Worm (Caenorhabditis elegans) whole organism, L4 larva: ENCODE data around the gene idi-1.

ENCODE experiments used
- F26F4.8 ChIP-seq: fragments of 200-800 bp; sonication (Bioruptor generic); conservative IDR thresholded peaks from 2 replicates; pipeline ENCODE4 v1.3.6; 2022; ENCODE audit warnings: missing genetic modification characterization, missing compliant biosample characterization
- F44E2.7 ChIP-seq: fragments of 200-800 bp; sonication (Bioruptor generic); IDR thresholded peaks from 2 replicates; pipeline ENCODE4 v2.1.2; 2022; ENCODE audit warnings: missing genetic modification characterization, missing compliant biosample characterization
- aly-2 ChIP-seq: sonication (generic microtip); optimal IDR thresholded peaks from 2 replicates; lab custom pipeline; 2018; ENCODE audit warnings: missing biosample characterization, missing genetic modification characterization
- ces-1 ChIP-seq: fragments of 150-350 bp; sonication (generic microtip); optimal IDR thresholded peaks from 4 replicates; lab custom pipeline; 2014; ENCODE audit warnings: missing biosample characterization, missing genetic modification reagents, missing genetic modification characterization
- ctbp-1 ChIP-seq: fragments of 200-800 bp; sonication (Bioruptor generic); IDR thresholded peaks from 2 replicates; pipeline ENCODE4 v1.3.6; 2022; ENCODE audit warnings: missing genetic modification reagents, missing genetic modification characterization, missing compliant biosample characterization
- nhr-11 ChIP-seq: fragments of 150-350 bp; optimal IDR thresholded peaks from 2 replicates; lab custom pipeline; 2014; ENCODE audit warnings: missing biosample characterization, missing genetic modification characterization
- nhr-28 ChIP-seq: fragments of 150-350 bp; optimal IDR thresholded peaks from 2 replicates; lab custom pipeline; 2014; ENCODE audit warnings: missing biosample characterization, missing genetic modification characterization
- nhr-77 ChIP-seq: fragments of 150-350 bp; optimal IDR thresholded peaks from 2 replicates; lab custom pipeline; 2014; ENCODE audit warnings: missing biosample characterization, missing genetic modification characterization
- skn-1 ChIP-seq: fragments of 150-350 bp; optimal IDR thresholded peaks from 2 replicates; lab custom pipeline; 2014; ENCODE audit warnings: missing biosample characterization, missing genetic modification characterization
- snpc-1.2 ChIP-seq: fragments of 200-800 bp; sonication (Bioruptor generic); IDR thresholded peaks from 2 replicates; pipeline ENCODE4 v1.3.6; 2022; ENCODE audit warnings: missing genetic modification reagents, missing genetic modification characterization, missing compliant biosample characterization
- snpc-4 ChIP-seq: fragments of 150-350 bp; optimal IDR thresholded peaks from 2 replicates; lab custom pipeline; 2014; ENCODE audit warnings: missing biosample characterization, missing genetic modification characterization
- ztf-11 ChIP-seq: fragments of 150-350 bp; optimal IDR thresholded peaks from 2 replicates; lab custom pipeline; 2014; ENCODE audit warnings: missing biosample characterization, missing genetic modification characterization

- no peak for TF ChIP-seq ces-1
- no peak for TF ChIP-seq ztf-11 (tag; lab: Kevin White, UChicago)
- TF ChIP-seq nhr-28, result no peak
- TF ChIP-seq nhr-77, result no peak
- no peak for TF ChIP-seq nhr-11 (tag; lab: Kevin White, UChicago)
- no peak for TF ChIP-seq skn-1 (tag; lab: Kevin White, UChicago)
- no peak for TF ChIP-seq aly-2 (tag; lab: Kevin White, UChicago)
- no peak for TF ChIP-seq ctbp-1 (GFP tag; lab: Robert Waterston, UW)
- TF ChIP-seq snpc-4 (tag; lab: Kevin White, UChicago), result no peak
- TF ChIP-seq F44E2.7, result no peak
- TF ChIP-seq snpc-1.2 (GFP tag; lab: Robert Waterston, UW), result no peak
- no peak for TF ChIP-seq F26F4.8 (GFP tag; lab: Robert Waterston, UW)
These were observed 39.7 kb upstream of the idi-1 start for ce11 chrIII:8051838-8052237.
